Worm (Caenorhabditis elegans) whole organism, L1 larva: Measurements from ENCODE around the gene unc-18.

ENCODE experiments used
- C04F5.9 ChIP-seq: sonication (generic microtip); optimal IDR thresholded peaks from 2 replicates; lab custom pipeline; 2016; ENCODE audit warnings: missing genetic modification characterization, missing compliant biosample characterization
- C16A3.4 ChIP-seq: fragments of 150-350 bp; optimal IDR thresholded peaks from 2 replicates; lab custom pipeline; 2014; ENCODE audit warnings: missing biosample characterization, missing genetic modification characterization
- C34B4.2 ChIP-seq: sonication (generic microtip); optimal IDR thresholded peaks from 2 replicates; lab custom pipeline; 2017; ENCODE audit warnings: mild to moderate bottlenecking, missing genetic modification characterization, missing compliant biosample characterization
- aha-1 ChIP-seq: fragments of 150-350 bp; optimal IDR thresholded peaks from 2 replicates; lab custom pipeline; 2014; ENCODE audit warnings: missing biosample characterization, missing genetic modification characterization
- blmp-1 ChIP-seq: fragments of 150-350 bp; optimal IDR thresholded peaks from 2 replicates; lab custom pipeline; 2014; ENCODE audit warnings: missing biosample characterization, missing genetic modification characterization
- ceh-82 ChIP-seq, 3 experiments: fragments of 150-350 bp in 1 of 3; sonication (generic microtip) in 2 of 3; optimal IDR thresholded peaks; 2 replicates each; lab custom pipeline; 2014 to 2017; ENCODE audit warnings: missing biosample characterization in 3 of 3, missing genetic modification characterization in 3 of 3
- dsc-1 ChIP-seq: sonication (generic microtip); optimal IDR thresholded peaks from 2 replicates; lab custom pipeline; 2016; ENCODE audit warnings: mild to moderate bottlenecking, missing genetic modification characterization, missing compliant biosample characterization
- efl-1 ChIP-seq, 4 experiments: fragments of 150-350 bp; optimal IDR thresholded peaks in 3 of 4; peaks in 1 of 4; 1 replicate in 1 of 4; 2 replicates in 3 of 4; lab custom pipeline; 2014; ENCODE audit warnings: missing biosample characterization in 2 of 4, missing genetic modification characterization in 2 of 4, missing genetic modification reagents in 2 of 4
- fkh-4 ChIP-seq: sonication (generic microtip); optimal IDR thresholded peaks from 2 replicates; lab custom pipeline; 2016; ENCODE audit warnings: missing compliant biosample characterization, missing genetic modification characterization, borderline replicate concordance
- fkh-8 ChIP-seq: sonication (generic microtip); optimal IDR thresholded peaks from 2 replicates; lab custom pipeline; 2016; ENCODE audit warnings: mild to moderate bottlenecking, missing genetic modification characterization, missing compliant biosample characterization
- fos-1 ChIP-seq: fragments of 150-350 bp; optimal IDR thresholded peaks from 2 replicates; lab custom pipeline; 2014; ENCODE audit warnings: missing biosample characterization, missing genetic modification characterization
- grh-1 ChIP-seq: fragments of 200-800 bp; sonication (Bioruptor generic); IDR thresholded peaks from 2 replicates; pipeline ENCODE4 v1.3.6; 2022; ENCODE audit warnings: missing genetic modification reagents, missing genetic modification characterization, missing compliant biosample characterization
- jun-1 ChIP-seq: fragments of 150-350 bp; optimal IDR thresholded peaks from 2 replicates; lab custom pipeline; 2014; ENCODE audit warnings: missing biosample characterization, missing genetic modification reagents, missing genetic modification characterization
- lin-14 ChIP-seq: fragments of 200-800 bp; sonication (Bioruptor generic); optimal IDR thresholded peaks from 2 replicates; lab custom pipeline; 2018; ENCODE audit warnings: mild to moderate bottlenecking, missing genetic modification characterization, moderate library complexity, missing compliant biosample characterization
- lin-15B ChIP-seq: fragments of 150-350 bp; sonication (generic microtip); optimal IDR thresholded peaks from 3 replicates; lab custom pipeline; 2014; ENCODE audit warnings: missing biosample characterization, missing genetic modification characterization
- lin-35 ChIP-seq, 2 experiments: fragments of 150-350 bp; optimal IDR thresholded peaks; 2 replicates each; lab custom pipeline; 2014; ENCODE audit warnings: missing biosample characterization in 2 of 2, missing genetic modification characterization in 2 of 2, missing genetic modification reagents in 2 of 2
- mab-9 ChIP-seq: fragments of 200-800 bp; sonication (Bioruptor generic); IDR thresholded peaks from 2 replicates; pipeline ENCODE4 v1.3.6; 2022; ENCODE audit warnings: missing genetic modification reagents, missing genetic modification characterization, missing compliant biosample characterization
- mdl-1 ChIP-seq, 2 experiments: fragments of 150-350 bp; optimal IDR thresholded peaks; 2 replicates each; lab custom pipeline; 2014 to 2017; ENCODE audit warnings: missing biosample characterization in 2 of 2, missing genetic modification characterization in 2 of 2, inconsistent platforms in 1 of 2
- mep-1 ChIP-seq: fragments of 150-350 bp; optimal IDR thresholded peaks from 2 replicates; lab custom pipeline; 2014; ENCODE audit warnings: missing biosample characterization, missing genetic modification characterization
- nhr-11 ChIP-seq: fragments of 150-350 bp; optimal IDR thresholded peaks from 2 replicates; lab custom pipeline; 2014; ENCODE audit warnings: missing biosample characterization, missing genetic modification characterization
- nhr-28 ChIP-seq: fragments of 150-350 bp; optimal IDR thresholded peaks from 2 replicates; lab custom pipeline; 2014; ENCODE audit warnings: missing biosample characterization, missing genetic modification characterization
- nhr-90 ChIP-seq: sonication (generic microtip); optimal IDR thresholded peaks from 2 replicates; lab custom pipeline; 2016; ENCODE audit warnings: mild to moderate bottlenecking, missing genetic modification characterization, missing compliant biosample characterization; ENCODE audit not compliant: poor library complexity
- pax-3 ChIP-seq: fragments of 200-800 bp; sonication (Bioruptor generic); optimal IDR thresholded peaks from 2 replicates; lab custom pipeline; 2018; ENCODE audit warnings: mild to moderate bottlenecking, missing genetic modification characterization, moderate library complexity, missing compliant biosample characterization
- pqm-1 ChIP-seq: sonication (generic microtip); optimal IDR thresholded peaks from 3 replicates; lab custom pipeline; 2017; ENCODE audit warnings: missing biosample characterization, missing genetic modification characterization
- snpc-4 ChIP-seq: fragments of 150-350 bp; optimal IDR thresholded peaks from 2 replicates; lab custom pipeline; 2014; ENCODE audit warnings: missing biosample characterization, missing genetic modification characterization
- sox-4 ChIP-seq: sonication (generic microtip); optimal IDR thresholded peaks from 2 replicates; lab custom pipeline; 2016; ENCODE audit warnings: missing genetic modification characterization, missing compliant biosample characterization
- tbx-2 ChIP-seq: sonication (generic microtip); optimal IDR thresholded peaks from 2 replicates; lab custom pipeline; 2016; ENCODE audit warnings: missing genetic modification characterization, missing compliant biosample characterization
- unc-98 ChIP-seq: fragments of 200-800 bp; sonication (Bioruptor generic); IDR thresholded peaks from 2 replicates; pipeline ENCODE4 v1.3.6; 2022; ENCODE audit warnings: missing genetic modification characterization, missing compliant biosample characterization
- vab-15 ChIP-seq: sonication (generic microtip); optimal IDR thresholded peaks from 2 replicates; lab custom pipeline; 2017; ENCODE audit warnings: missing genotype, mild to moderate bottlenecking, missing genetic modification characterization, missing compliant biosample characterization
- zag-1 ChIP-seq: fragments of 150-350 bp; optimal IDR thresholded peaks from 2 replicates; lab custom pipeline; 2014; ENCODE audit warnings: missing biosample characterization, missing genetic modification characterization
- zip-4 ChIP-seq: fragments of 200-800 bp; sonication (Bioruptor generic); optimal IDR thresholded peaks from 2 replicates; lab custom pipeline; 2018; ENCODE audit warnings: mild to moderate bottlenecking, missing genetic modification characterization, moderate library complexity, missing compliant biosample characterization
- ztf-11 ChIP-seq, 2 experiments: sonication (generic microtip); optimal IDR thresholded peaks; 2 replicates each; lab custom pipeline; 2016 to 2017; ENCODE audit warnings: missing genetic modification characterization in 2 of 2, missing biosample characterization in 1 of 2, missing compliant biosample characterization in 1 of 2

unc-18 gene

DNA sequence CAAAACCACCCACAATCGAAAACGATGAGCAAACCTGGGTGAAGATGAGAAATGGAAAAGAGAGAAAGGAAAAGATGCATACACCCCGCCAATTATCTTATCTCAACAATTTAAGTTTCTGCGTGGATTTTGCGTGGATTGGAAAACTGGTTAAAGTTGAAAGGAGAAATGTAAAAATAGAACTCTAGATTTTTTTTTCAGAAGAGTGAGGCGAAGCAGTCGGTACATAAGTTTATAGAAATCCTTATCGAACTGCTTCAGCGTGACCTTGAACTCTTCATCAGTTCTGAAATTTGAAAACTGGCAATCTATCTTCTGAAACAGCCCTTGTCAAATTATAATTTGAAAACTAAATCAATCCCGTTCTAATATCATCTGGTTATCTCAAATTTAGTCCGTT is 6.4 kb downstream of the unc-18 start, which contains the start of gene clik-2:
Gene clik-2, minus strand, starts transcription at position 101 of the 400 bp plus-strand sequence.
- TF ChIP-seq sox-4 (tag; lab: Kevin White, UChicago) (no peak), C04F5.9 (tag; lab: Kevin White, UChicago) (no peak), blmp-1 (tag; lab: Kevin White, UChicago) (no peak), zag-1 (tag; lab: Kevin White, UChicago) (no peak), C16A3.4 (tag; lab: Kevin White, UChicago) (no peak), unc-98 (GFP tag; lab: Robert Waterston, UW) (no peak), snpc-4 (tag; lab: Kevin White, UChicago) (no peak), pax-3 (tag; lab: Kevin White, UChicago) (no peak), fos-1 (tag; lab: Kevin White, UChicago) (no peak), pqm-1 (tag; lab: Kevin White, UChicago) (no peak), nhr-11 (tag; lab: Kevin White, UChicago) (no peak)

- peak; percentile 51 for TF ChIP-seq lin-14 (GFP tag; lab: Kevin White, UChicago)
- no peak for TF ChIP-seq mep-1
- TF ChIP-seq dsc-1 (tag; lab: Kevin White, UChicago): peak; percentile 11
- TF ChIP-seq tbx-2 (tag; lab: Kevin White, UChicago): peak; percentile 9
- no peak for TF ChIP-seq blmp-1 (tag; lab: Kevin White, UChicago)
- TF ChIP-seq efl-1 (optimal IDR thresholded peaks at IDR 0.05; lab: Kevin White, UChicago): no peak
- TF ChIP-seq efl-1 (GFP tag; optimal IDR thresholded peaks at IDR 0.05 in 1 of 2; lab: Kevin White, UChicago): peak in 1 of 2 experiments; percentile 13
- TF ChIP-seq snpc-4 (tag; lab: Kevin White, UChicago): no peak
These were observed 6.9 kb downstream of the unc-18 start for ce11 chrX:7689570-7689969.

ce11 chrX:7703863-7704262 is 21.2 kb downstream of the unc-18 start:
- no peak for TF ChIP-seq mdl-1 (tag; optimal IDR thresholded peaks at IDR 0.05; lab: Kevin White, UChicago)
- no peak for TF ChIP-seq vab-15
- no peak for TF ChIP-seq efl-1 (optimal IDR thresholded peaks at IDR 0.05; lab: Kevin White, UChicago)
- peak in 1 of 2 experiments; percentile 51 for TF ChIP-seq efl-1 (GFP tag; optimal IDR thresholded peaks at IDR 0.05 in 1 of 2; lab: Kevin White, UChicago)

- TF ChIP-seq C34B4.2 (tag; lab: Kevin White, UChicago): no peak
- TF ChIP-seq fkh-4 (tag; lab: Kevin White, UChicago): no peak
- TF ChIP-seq efl-1 (optimal IDR thresholded peaks at IDR 0.05; lab: Kevin White, UChicago): no peak
- peak in 1 of 2 experiments; percentile 49 for TF ChIP-seq efl-1 (GFP tag; optimal IDR thresholded peaks at IDR 0.05 in 1 of 2; lab: Kevin White, UChicago)
These were observed 24.3 kb downstream of the unc-18 start, which contains the start of gene kvs-1 for ce11 chrX:7707031-7707430. TSS of gene kvs-1 (minus strand) at chrX:7707131.

DNA sequence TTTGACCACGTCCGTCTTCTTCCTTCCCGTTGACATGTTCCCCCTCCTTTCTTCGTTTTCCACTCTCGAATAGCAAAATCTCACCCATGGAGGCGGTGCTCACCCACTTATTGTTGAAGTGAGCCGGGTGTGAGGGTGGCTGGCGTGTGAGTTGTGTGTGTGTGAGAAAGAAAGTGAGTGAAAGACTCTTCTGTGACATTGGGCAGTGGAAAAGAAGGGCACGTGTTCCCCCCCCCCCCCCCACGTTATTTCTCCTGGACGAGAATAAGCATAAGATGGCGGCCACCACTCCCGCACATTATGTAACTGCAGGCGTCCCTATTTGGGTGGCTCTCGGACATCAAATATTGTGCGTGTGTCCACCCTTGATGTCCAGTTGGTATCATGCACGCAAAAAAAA is 27.5 kb downstream of the unc-18 start:
- TF ChIP-seq mab-9 (GFP tag; lab: Robert Waterston, UW) (0 out of 2 replicates have a peak, but pooled peaks have one; percentile 30), lin-14 (GFP tag; lab: Kevin White, UChicago) (peak; percentile 57), zip-4 (GFP tag; lab: Kevin White, UChicago) (no peak), fkh-8 (peak; percentile 44)

- TF ChIP-seq nhr-90 (tag; lab: Kevin White, UChicago) (no peak), ceh-82 (tag; optimal IDR thresholded peaks at IDR 0.05; lab: Kevin White, UChicago) (no peak), lin-35 (GFP tag; optimal IDR thresholded peaks at IDR 0.05; lab: Kevin White, UChicago) (no peak), dsc-1 (tag; lab: Kevin White, UChicago) (no peak), nhr-11 (tag; lab: Kevin White, UChicago) (no peak), lin-15B (tag; lab: Kevin White, UChicago) (no peak), nhr-28 (tag; lab: Kevin White, UChicago) (no peak), jun-1 (tag; lab: Kevin White, UChicago) (no peak), grh-1 (GFP tag; lab: Robert Waterston, UW) (no peak), aha-1 (tag; lab: Kevin White, UChicago) (no peak), ztf-11 (tag; optimal IDR thresholded peaks at IDR 0.05; lab: Kevin White, UChicago) (no peak)
- TF ChIP-seq, all 84 proteins: peak for 0
These were observed 27.9 kb downstream of the unc-18 start, which contains the start of gene K09F5.4 for ce11 chrX:7710643-7711042. TSS of gene K09F5.4 (minus strand) at chrX:7710743.
